Fruit fly (Drosophila melanogaster): ENCODE measurements around the gene corto.

Gene corto

DNA sequence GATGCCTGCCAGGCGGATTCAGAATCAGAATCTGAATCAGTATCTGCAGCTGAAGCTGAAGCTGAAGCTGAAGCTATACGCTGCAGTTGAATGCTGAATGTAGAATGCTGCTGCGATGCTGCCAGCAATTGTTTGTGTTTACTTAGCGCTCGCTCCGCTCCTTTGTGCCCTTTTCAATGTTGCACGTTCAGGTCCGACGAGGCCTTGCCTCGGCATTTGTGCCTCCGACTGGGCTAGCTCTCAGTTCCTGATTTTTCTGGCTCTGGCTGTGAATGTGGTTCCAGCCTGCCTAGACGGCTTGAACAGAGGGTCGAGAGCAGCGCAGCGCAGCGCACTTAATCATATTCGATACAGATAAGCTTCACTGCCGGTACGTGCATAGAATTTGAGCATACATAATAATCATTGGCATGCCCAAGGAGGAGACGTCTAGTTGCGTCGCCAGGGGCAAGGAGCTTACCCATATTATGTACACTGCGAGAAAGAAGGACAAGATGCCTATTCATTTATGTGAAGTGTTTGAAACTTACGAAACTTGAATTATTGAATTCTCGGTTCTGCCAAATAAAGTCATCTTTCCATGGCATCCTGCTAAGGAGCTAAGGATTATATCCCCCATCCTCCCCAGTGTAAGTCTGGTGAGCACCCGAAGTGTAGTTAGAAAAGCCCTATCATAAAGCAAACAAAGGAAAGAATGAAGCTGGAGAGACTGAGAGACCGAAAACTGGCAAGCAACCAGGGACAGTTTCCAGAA lies 33.8 kb upstream of the corto start:
- TF ChIP-seq Pif1B (GFP tag; optimal IDR thresholded peaks at IDR 0.05) (peak; percentile 77), CG32121 (GFP tag; IDR thresholded peaks at IDR 0.05) (no peak), fd96Ca (GFP tag; IDR thresholded peaks at IDR 0.05) (peak; percentile 85), CG17806 (tag; optimal IDR thresholded peaks at IDR 0.05) (peak; percentile 87), CG12605 (GFP tag; IDR thresholded peaks at IDR 0.05) (peak; percentile 49; the same call in 1 of the 2 replicates), EcR (GFP tag; optimal IDR thresholded peaks at IDR 0.05) (no peak), D1 (tag; optimal IDR thresholded peaks at IDR 0.05) (peak; percentile 34), CG10348 (GFP tag; IDR thresholded peaks at IDR 0.05) (no peak), CG15710 (tag; optimal IDR thresholded peaks at IDR 0.05) (peak; percentile 81), rn (GFP tag; IDR thresholded peaks at IDR 0.05) (no peak), Ets98B (GFP tag; IDR thresholded peaks at IDR 0.05) (peak; percentile 62), CG8159 (tag; optimal IDR thresholded peaks at IDR 0.05) (peak; percentile 81), CG14655 (GFP tag; optimal IDR thresholded peaks at IDR 0.05) (peak; percentile 90), CG4496 (GFP tag; IDR thresholded peaks at IDR 0.05) (peak; percentile 82), CG9948 (tag; optimal IDR thresholded peaks at IDR 0.05) (peak; percentile 90), CG13204 (GFP tag; optimal IDR thresholded peaks at IDR 0.05) (peak; percentile 43), Snoo (tag; optimal IDR thresholded peaks at IDR 0.05) (peak; percentile 2), gl (tag; optimal IDR thresholded peaks at IDR 0.05) (peak; percentile 82), CG8301 (tag; optimal IDR thresholded peaks at IDR 0.05) (peak; percentile 81), CG34367 (tag; optimal IDR thresholded peaks at IDR 0.05) (peak; percentile 84), Pif1A (GFP tag; optimal IDR thresholded peaks at IDR 0.05) (peak; percentile 78)

DNA sequence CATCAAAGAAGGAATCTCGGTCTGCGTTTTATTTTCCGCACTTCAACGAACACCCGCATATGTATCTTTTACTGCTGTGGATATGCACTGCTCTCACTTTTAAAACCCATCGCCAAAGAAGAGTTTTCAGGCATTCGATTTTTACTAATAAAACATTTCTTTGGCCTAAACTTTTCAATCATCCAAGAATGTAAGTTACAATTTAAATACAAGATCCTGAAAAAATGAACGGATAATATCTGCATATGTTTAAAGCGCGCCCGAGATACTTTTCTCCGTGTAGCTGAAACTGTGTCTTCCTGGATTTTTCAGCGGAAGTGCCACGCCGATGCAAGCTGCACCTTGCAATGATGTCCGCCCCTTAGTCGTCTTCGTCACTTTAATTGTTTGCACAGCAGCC lies 31.3 kb upstream of the corto start:
- no peak for TF ChIP-seq fd96Ca (GFP tag; IDR thresholded peaks at IDR 0.05)
- TF ChIP-seq Pif1B (GFP tag; optimal IDR thresholded peaks at IDR 0.05) = peak; percentile 24
- TF ChIP-seq Pif1A (GFP tag; optimal IDR thresholded peaks at IDR 0.05) = peak; percentile 4
- TF ChIP-seq CG8159 (tag; optimal IDR thresholded peaks at IDR 0.05) = peak; percentile 60
- TF ChIP-seq D1 (tag; optimal IDR thresholded peaks at IDR 0.05) = no peak
- 0 out of 3 replicates have a peak, but pooled peaks have one; percentile 28 for TF ChIP-seq CG4496 (GFP tag; IDR thresholded peaks at IDR 0.05)
- no peak for TF ChIP-seq EcR (GFP tag; optimal IDR thresholded peaks at IDR 0.05)
- no peak for TF ChIP-seq CG32121 (GFP tag; IDR thresholded peaks at IDR 0.05)
- no peak for TF ChIP-seq CG13204 (GFP tag; optimal IDR thresholded peaks at IDR 0.05)
- TF ChIP-seq CG9948 (tag; optimal IDR thresholded peaks at IDR 0.05) = peak; percentile 43
- TF ChIP-seq CG8301 (tag; optimal IDR thresholded peaks at IDR 0.05) = peak; percentile 13
- TF ChIP-seq CG17806 (tag; optimal IDR thresholded peaks at IDR 0.05) = peak; percentile 66
- peak; percentile 40 for TF ChIP-seq CG15710 (tag; optimal IDR thresholded peaks at IDR 0.05)
- TF ChIP-seq CG34367 (tag; optimal IDR thresholded peaks at IDR 0.05) = peak; percentile 39
- TF ChIP-seq CG14655 (GFP tag; optimal IDR thresholded peaks at IDR 0.05) = peak; percentile 35

DNA sequence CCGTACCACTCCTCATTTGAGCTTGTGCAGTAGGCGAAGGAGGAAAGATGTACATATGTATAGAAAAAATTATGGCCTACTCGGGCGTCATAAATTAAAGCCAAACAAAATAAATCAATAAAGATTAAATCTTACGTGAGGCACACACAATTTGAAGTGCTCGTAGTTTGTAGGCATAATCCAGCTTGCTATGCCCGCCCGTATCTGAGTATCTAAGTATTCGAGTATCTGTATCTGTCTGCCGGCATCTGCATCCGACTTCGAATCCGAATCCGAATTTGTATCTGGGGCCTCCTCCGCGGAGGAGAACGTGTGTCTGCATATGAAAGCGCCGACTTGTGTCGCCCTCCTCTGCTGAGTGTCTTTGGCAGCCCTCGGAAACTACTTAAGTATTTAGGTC lies 29.6 kb upstream of the corto start:
- no peak for TF ChIP-seq CG4496 (GFP tag; IDR thresholded peaks at IDR 0.05)
- no peak for TF ChIP-seq CG34367 (tag; optimal IDR thresholded peaks at IDR 0.05)
- no peak for TF ChIP-seq D1 (tag; optimal IDR thresholded peaks at IDR 0.05)
- no peak for TF ChIP-seq CG32121 (GFP tag; IDR thresholded peaks at IDR 0.05)
- no peak for TF ChIP-seq CG13204 (GFP tag; optimal IDR thresholded peaks at IDR 0.05)
- no peak for TF ChIP-seq EcR (GFP tag; optimal IDR thresholded peaks at IDR 0.05)

DNA sequence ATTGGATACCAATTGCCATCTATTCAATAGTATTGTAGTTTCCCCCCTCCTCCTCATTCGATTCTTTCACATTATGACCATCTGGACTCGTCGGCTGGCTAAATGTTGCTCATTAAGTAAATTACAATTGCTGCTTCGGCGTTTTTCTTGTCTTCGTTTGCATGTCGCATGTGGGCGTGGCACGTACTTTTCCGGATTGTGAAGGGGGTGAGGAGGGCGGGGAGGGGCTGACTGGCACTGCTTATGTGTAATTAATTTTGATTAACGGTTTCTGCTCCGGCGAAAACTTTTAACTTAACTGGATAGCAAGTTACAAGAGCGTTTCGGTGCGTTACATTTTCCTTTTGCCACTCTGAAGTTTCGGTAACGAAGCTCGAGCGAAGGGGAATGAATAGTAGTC lies 28.6 kb upstream of the corto start:
- TF ChIP-seq Ets98B (GFP tag; IDR thresholded peaks at IDR 0.05) (no peak), CG12605 (GFP tag; IDR thresholded peaks at IDR 0.05) (no peak), Pif1A (GFP tag; optimal IDR thresholded peaks at IDR 0.05) (no peak), CG15710 (tag; optimal IDR thresholded peaks at IDR 0.05) (no peak), Pif1B (GFP tag; optimal IDR thresholded peaks at IDR 0.05) (no peak), CG4496 (GFP tag; IDR thresholded peaks at IDR 0.05) (no peak), CG10348 (GFP tag; IDR thresholded peaks at IDR 0.05) (no peak), CG8301 (tag; optimal IDR thresholded peaks at IDR 0.05) (no peak), CG34367 (tag; optimal IDR thresholded peaks at IDR 0.05) (no peak)

DNA sequence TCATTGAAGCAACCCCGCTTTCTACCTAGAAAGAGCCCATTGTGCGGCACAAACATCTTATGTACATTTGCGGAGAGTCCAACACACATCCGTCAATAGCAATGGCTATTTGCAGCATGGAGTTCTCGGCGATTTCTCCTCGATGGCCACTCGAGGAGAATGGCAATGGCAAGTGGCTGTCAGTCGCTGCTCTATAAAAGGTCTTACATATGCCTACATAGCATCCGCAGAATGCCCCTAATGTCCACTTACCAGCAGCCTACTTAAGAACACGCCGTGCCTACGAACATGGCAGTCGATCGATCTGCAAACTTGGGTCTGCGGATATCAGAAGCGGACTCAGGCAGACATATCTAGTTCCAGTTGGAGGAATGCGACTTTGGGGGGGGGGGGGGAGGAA lies 27.3 kb upstream of the corto start:
- TF ChIP-seq CG10348 (GFP tag; IDR thresholded peaks at IDR 0.05) (no peak), CG4496 (GFP tag; IDR thresholded peaks at IDR 0.05) (0 out of 3 replicates have a peak, but pooled peaks have one; percentile 12)

DNA sequence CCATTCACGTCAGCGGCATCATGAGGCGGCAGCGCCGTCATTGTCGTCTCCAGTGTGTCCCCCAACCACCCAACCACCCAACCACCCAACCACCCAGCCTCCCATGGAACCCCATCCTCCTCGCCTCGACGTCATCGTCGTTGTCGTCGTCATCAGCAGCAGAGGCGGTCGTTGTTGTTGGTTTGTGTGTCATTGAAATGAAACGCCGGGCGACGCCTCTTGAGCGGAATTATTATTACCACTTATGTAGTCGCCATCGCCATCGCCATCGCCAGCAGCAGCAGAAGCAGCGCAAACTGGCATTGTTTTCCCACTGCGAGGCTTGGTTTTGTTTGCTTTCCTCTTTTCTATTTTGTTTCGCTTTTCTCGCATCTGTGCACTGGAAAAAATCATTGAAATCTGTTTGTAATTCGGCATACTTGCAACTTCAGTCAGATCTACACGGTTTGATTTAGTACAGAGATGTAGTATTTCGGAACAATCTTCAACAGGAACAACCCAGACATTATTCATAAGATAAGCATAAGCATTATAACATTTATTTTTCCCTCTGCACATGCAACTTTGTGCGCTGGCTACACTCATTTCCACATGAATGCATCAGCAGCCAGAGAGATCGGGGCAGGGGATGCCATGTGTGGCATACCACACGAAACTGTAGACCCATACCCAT lies 26.1 kb upstream of the corto start:
- TF ChIP-seq CG15710 (tag; optimal IDR thresholded peaks at IDR 0.05) (peak; percentile 96), CG32121 (GFP tag; IDR thresholded peaks at IDR 0.05) (peak; percentile 96), EcR (GFP tag; optimal IDR thresholded peaks at IDR 0.05) (peak; percentile 37), Pif1A (GFP tag; optimal IDR thresholded peaks at IDR 0.05) (peak; percentile 98), rn (GFP tag; IDR thresholded peaks at IDR 0.05) (peak; percentile 93), gl (tag; optimal IDR thresholded peaks at IDR 0.05) (peak; percentile 96), CG34367 (tag; optimal IDR thresholded peaks at IDR 0.05) (peak; percentile 98), CG10348 (GFP tag; IDR thresholded peaks at IDR 0.05) (peak; percentile 84), CG8159 (tag; optimal IDR thresholded peaks at IDR 0.05) (peak; percentile 97), CG14655 (GFP tag; optimal IDR thresholded peaks at IDR 0.05) (peak; percentile 99), CG4496 (GFP tag; IDR thresholded peaks at IDR 0.05) (peak; percentile 99), CG12605 (GFP tag; IDR thresholded peaks at IDR 0.05) (peak; percentile 97), CG17806 (tag; optimal IDR thresholded peaks at IDR 0.05) (peak; percentile 98), Ets98B (GFP tag; IDR thresholded peaks at IDR 0.05) (peak; percentile 98), fd96Ca (GFP tag; IDR thresholded peaks at IDR 0.05) (peak; percentile 99), CG8301 (tag; optimal IDR thresholded peaks at IDR 0.05) (peak; percentile 99), D1 (tag; optimal IDR thresholded peaks at IDR 0.05) (peak; percentile 93), Pif1B (GFP tag; optimal IDR thresholded peaks at IDR 0.05) (peak; percentile 98), CG9948 (tag; optimal IDR thresholded peaks at IDR 0.05) (peak; percentile 99), Snoo (tag; optimal IDR thresholded peaks at IDR 0.05) (peak; percentile 82), CG13204 (GFP tag; optimal IDR thresholded peaks at IDR 0.05) (peak; percentile 86)
